Worm (Caenorhabditis elegans): ENCODE measurements around the gene malt-1.

ce11 chrII:6934729-6935128 lies 16.4 kb downstream of the malt-1 start:
- no peak for TF ChIP-seq dmd-4 (tag; optimal IDR thresholded peaks at IDR 0.05)
- TF ChIP-seq lin-39 (tag; optimal IDR thresholded peaks at IDR 0.05): no peak
- no peak for TF ChIP-seq unc-62 (GFP tag; optimal IDR thresholded peaks at IDR 0.05)
- no peak for TF ChIP-seq nhr-11 (tag; optimal IDR thresholded peaks at IDR 0.05)
- TF ChIP-seq snpc-4 (tag; optimal IDR thresholded peaks at IDR 0.05): no peak
- no peak for TF ChIP-seq nhr-10 (tag; optimal IDR thresholded peaks at IDR 0.05)
- no peak for TF ChIP-seq sma-9 (GFP tag; optimal IDR thresholded peaks at IDR 0.05)
- no peak for TF ChIP-seq sma-9 (tag; optimal IDR thresholded peaks at IDR 0.05)
- TF ChIP-seq elt-1 (tag; optimal IDR thresholded peaks at IDR 0.05): no peak
- TF ChIP-seq ama-1 (optimal IDR thresholded peaks at IDR 0.05): no peak

Measured in whole organism, L2 larva.